Worm (Caenorhabditis elegans) whole organism, L2 larva: ENCODE measurements around the gene C12D12.3.

ENCODE experiments used
- R02D3.7 ChIP-seq: fragments of 150-350 bp; optimal IDR thresholded peaks from 2 replicates; lab custom pipeline; 2014; ENCODE audit warnings: missing biosample characterization, missing genetic modification characterization
- fos-1 ChIP-seq: fragments of 150-350 bp; optimal IDR thresholded peaks from 2 replicates; lab custom pipeline; 2014; ENCODE audit warnings: missing biosample characterization, missing genetic modification characterization
- nhr-6 ChIP-seq: fragments of 150-350 bp; optimal IDR thresholded peaks from 2 replicates; lab custom pipeline; 2014; ENCODE audit warnings: missing biosample characterization, missing genetic modification characterization
- skn-1 ChIP-seq: sonication (generic microtip); optimal IDR thresholded peaks from 2 replicates; lab custom pipeline; 2017; ENCODE audit warnings: missing biosample characterization, missing genetic modification characterization
- unc-39 ChIP-seq: fragments of 150-350 bp; optimal IDR thresholded peaks from 2 replicates; lab custom pipeline; 2014; ENCODE audit warnings: missing biosample characterization, missing genetic modification characterization

- no peak for TF ChIP-seq fos-1 (tag; lab: Kevin White, UChicago)
- no peak for TF ChIP-seq skn-1
- no peak for TF ChIP-seq R02D3.7 (tag; lab: Kevin White, UChicago)
- TF ChIP-seq unc-39, result no peak
- TF ChIP-seq nhr-6, result no peak
Observed at ce11 chrX:3440308-3440707, 48.8 kb upstream of the C12D12.3 start.
